Worm (Caenorhabditis elegans) whole organism, L4 larva: ENCODE results near the gene inx-9.

Experiments
- daf-19 ChIP-seq: fragments of 200-800 bp; sonication (Bioruptor generic); conservative IDR thresholded peaks from 2 replicates; pipeline ENCODE4 v1.3.6; 2022; ENCODE audit warnings: missing genetic modification characterization, missing compliant biosample characterization
- nhr-237 ChIP-seq: sonication (generic microtip); optimal IDR thresholded peaks from 2 replicates; lab custom pipeline; 2017; ENCODE audit warnings: missing biosample characterization, missing genetic modification characterization

DNA sequence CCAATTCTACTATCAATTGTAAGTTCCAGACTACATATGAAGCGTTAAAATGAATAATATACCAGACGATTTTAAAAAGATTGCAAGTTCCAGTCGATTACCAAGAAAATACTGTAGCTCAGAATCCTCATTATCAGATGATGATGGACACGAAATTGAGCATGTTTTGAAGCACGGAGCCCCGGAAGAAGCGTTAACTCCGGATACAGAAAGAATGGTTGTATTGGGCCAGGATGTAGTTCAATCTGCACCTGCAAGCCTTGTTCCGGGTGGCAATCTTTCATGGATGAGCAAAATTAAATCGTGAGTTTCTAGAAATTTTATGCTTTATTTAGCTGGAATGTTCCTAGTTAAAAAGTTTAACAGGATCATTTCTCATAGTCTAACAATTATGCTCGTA lies 8.2 kb upstream of the inx-9 start, which contains the start of gene atg-4.2:
- TF ChIP-seq nhr-237 (tag; lab: Kevin White, UChicago): no peak
- TF ChIP-seq daf-19 (GFP tag; lab: Robert Waterston, UW): no peak
